Worm (Caenorhabditis elegans) whole organism, L4 larva: ENCODE results near the gene ttr-51.

Source experiments
- F26F4.8 ChIP-seq: fragments of 200-800 bp; sonication (Bioruptor generic); conservative IDR thresholded peaks from 2 replicates; pipeline ENCODE4 v1.3.6; 2022; ENCODE audit warnings: missing genetic modification characterization, missing compliant biosample characterization
- F44E2.7 ChIP-seq: fragments of 200-800 bp; sonication (Bioruptor generic); IDR thresholded peaks from 2 replicates; pipeline ENCODE4 v2.1.2; 2022; ENCODE audit warnings: missing genetic modification characterization, missing compliant biosample characterization
- F49E8.2 ChIP-seq: sonication (generic microtip); optimal IDR thresholded peaks from 2 replicates; lab custom pipeline; 2016; ENCODE audit warnings: missing compliant biosample characterization, mild to moderate bottlenecking, missing genetic modification characterization, borderline replicate concordance
- R02D3.7 ChIP-seq: fragments of 150-350 bp; sonication (generic microtip); optimal IDR thresholded peaks from 3 replicates; lab custom pipeline; 2014; ENCODE audit warnings: missing biosample characterization, missing genetic modification characterization
- T20F7.1 ChIP-seq: fragments of 200-800 bp; sonication (Bioruptor generic); optimal IDR thresholded peaks from 2 replicates; lab custom pipeline; 2018; ENCODE audit warnings: mild to moderate bottlenecking, missing genetic modification characterization, missing compliant biosample characterization
- ZK337.2 ChIP-seq: fragments of 200-800 bp; sonication (Bioruptor generic); IDR thresholded peaks from 2 replicates; pipeline ENCODE4 v1.3.6; 2022; ENCODE audit warnings: missing genetic modification reagents, missing genetic modification characterization, missing compliant biosample characterization
- aly-2 ChIP-seq: sonication (generic microtip); optimal IDR thresholded peaks from 2 replicates; lab custom pipeline; 2018; ENCODE audit warnings: missing biosample characterization, missing genetic modification characterization
- attf-4 ChIP-seq: sonication (generic microtip); optimal IDR thresholded peaks from 3 replicates; lab custom pipeline; 2017; ENCODE audit warnings: missing biosample characterization, missing genetic modification characterization
- ceh-20 ChIP-seq: fragments of 200-800 bp; sonication (Bioruptor generic); IDR thresholded peaks from 2 replicates; pipeline ENCODE4 v1.3.6; 2022; ENCODE audit warnings: missing genetic modification reagents, missing genetic modification characterization, missing compliant biosample characterization
- ceh-32 ChIP-seq: sonication (generic microtip); optimal IDR thresholded peaks from 2 replicates; lab custom pipeline; 2016; ENCODE audit warnings: mild to moderate bottlenecking, missing genetic modification characterization, missing compliant biosample characterization; ENCODE audit not compliant: poor library complexity
- ceh-62 ChIP-seq: sonication (generic microtip); optimal IDR thresholded peaks from 2 replicates; lab custom pipeline; 2017; ENCODE audit warnings: missing biosample characterization, missing genetic modification characterization
- ceh-82 ChIP-seq: sonication (generic microtip); optimal IDR thresholded peaks from 2 replicates; lab custom pipeline; 2017; ENCODE audit warnings: missing biosample characterization, missing genetic modification characterization
- ces-1 ChIP-seq: fragments of 150-350 bp; sonication (generic microtip); optimal IDR thresholded peaks from 4 replicates; lab custom pipeline; 2014; ENCODE audit warnings: missing biosample characterization, missing genetic modification reagents, missing genetic modification characterization
- ctbp-1 ChIP-seq: fragments of 200-800 bp; sonication (Bioruptor generic); IDR thresholded peaks from 2 replicates; pipeline ENCODE4 v1.3.6; 2022; ENCODE audit warnings: missing genetic modification reagents, missing genetic modification characterization, missing compliant biosample characterization
- daf-12 ChIP-seq: fragments of 150-350 bp; optimal IDR thresholded peaks from 2 replicates; lab custom pipeline; 2014; ENCODE audit warnings: missing biosample characterization, missing genetic modification reagents, missing genetic modification characterization
- daf-8 ChIP-seq: fragments of 200-800 bp; sonication (Bioruptor generic); IDR thresholded peaks from 2 replicates; pipeline ENCODE4 v1.3.6; 2022; ENCODE audit warnings: missing genetic modification characterization, missing compliant biosample characterization
- dmd-8 ChIP-seq: fragments of 200-800 bp; sonication (Bioruptor generic); IDR thresholded peaks from 2 replicates; pipeline ENCODE4 v1.3.6; 2022; ENCODE audit warnings: missing genetic modification characterization, missing compliant biosample characterization
- dmd-9 ChIP-seq: fragments of 200-800 bp; sonication (Bioruptor generic); IDR thresholded peaks from 2 replicates; pipeline ENCODE4 v1.3.6; 2022; ENCODE audit warnings: missing genetic modification reagents, missing genetic modification characterization, missing compliant biosample characterization
- egl-27 ChIP-seq: sonication (generic microtip); optimal IDR thresholded peaks from 3 replicates; lab custom pipeline; 2017; ENCODE audit warnings: missing biosample characterization, missing genetic modification reagents, missing genetic modification characterization
- fos-1 ChIP-seq: fragments of 150-350 bp; optimal IDR thresholded peaks from 2 replicates; lab custom pipeline; 2014; ENCODE audit warnings: missing biosample characterization, missing genetic modification characterization
- gei-8 ChIP-seq: fragments of 200-800 bp; sonication (Bioruptor generic); optimal IDR thresholded peaks from 2 replicates; lab custom pipeline; 2018; ENCODE audit warnings: mild to moderate bottlenecking, missing genetic modification characterization, missing compliant biosample characterization
- hlh-11 ChIP-seq: fragments of 200-800 bp; sonication (Bioruptor generic); optimal IDR thresholded peaks from 2 replicates; lab custom pipeline; 2018; ENCODE audit warnings: mild to moderate bottlenecking, missing genetic modification characterization, missing compliant biosample characterization
- hmg-1.1 ChIP-seq: fragments of 200-800 bp; sonication (Bioruptor generic); IDR thresholded peaks from 2 replicates; pipeline ENCODE4 v1.3.6; 2022; ENCODE audit warnings: missing genetic modification reagents, missing genetic modification characterization, missing compliant biosample characterization
- jun-1 ChIP-seq: fragments of 150-350 bp; optimal IDR thresholded peaks from 2 replicates; lab custom pipeline; 2014; ENCODE audit warnings: missing biosample characterization, missing genetic modification reagents, missing genetic modification characterization
- lim-7 ChIP-seq: fragments of 200-800 bp; sonication (Bioruptor generic); IDR thresholded peaks from 2 replicates; pipeline ENCODE4 v1.3.6; 2022; ENCODE audit warnings: missing genetic modification characterization, missing compliant biosample characterization
- lin-29 ChIP-seq: fragments of 200-800 bp; sonication (Bioruptor generic); IDR thresholded peaks from 2 replicates; pipeline ENCODE4 v1.3.6; 2022; ENCODE audit warnings: missing genetic modification reagents, missing genetic modification characterization, missing compliant biosample characterization
- lir-3 ChIP-seq: sonication (generic microtip); optimal IDR thresholded peaks from 2 replicates; lab custom pipeline; 2016; ENCODE audit warnings: mild to moderate bottlenecking, missing genetic modification characterization, missing compliant biosample characterization
- madf-5 ChIP-seq, 2 experiments: fragments of 200-800 bp; sonication (Bioruptor generic); IDR thresholded peaks; 2 replicates each; pipeline ENCODE4 v1.3.6; 2022; ENCODE audit warnings: missing compliant biosample characterization in 2 of 2, missing genetic modification characterization in 2 of 2
- mep-1 ChIP-seq: fragments of 150-350 bp; sonication (generic microtip); optimal IDR thresholded peaks from 3 replicates; lab custom pipeline; 2014; ENCODE audit warnings: missing biosample characterization, missing genetic modification characterization
- nhr-25 ChIP-seq: sonication (generic microtip); optimal IDR thresholded peaks from 2 replicates; lab custom pipeline; 2017; ENCODE audit warnings: missing genetic modification characterization, mild to moderate bottlenecking, missing compliant biosample characterization, antibody characterized with exemption, moderate library complexity, borderline replicate concordance; ENCODE audit not compliant: insufficient read depth
- nhr-41 ChIP-seq: fragments of 200-800 bp; sonication (Bioruptor generic); IDR thresholded peaks from 2 replicates; pipeline ENCODE4 v1.3.6; 2022; ENCODE audit warnings: missing genetic modification reagents, missing genetic modification characterization, missing compliant biosample characterization
- nhr-42 ChIP-seq: fragments of 200-800 bp; sonication (Bioruptor generic); IDR thresholded peaks from 2 replicates; pipeline ENCODE4 v1.3.6; 2022; ENCODE audit warnings: missing genetic modification characterization, missing compliant biosample characterization
- nhr-6 ChIP-seq: fragments of 150-350 bp; optimal IDR thresholded peaks from 2 replicates; lab custom pipeline; 2014; ENCODE audit warnings: missing biosample characterization, missing genetic modification characterization
- nhr-77 ChIP-seq: fragments of 150-350 bp; optimal IDR thresholded peaks from 2 replicates; lab custom pipeline; 2014; ENCODE audit warnings: missing biosample characterization, missing genetic modification characterization
- pha-4 ChIP-seq, 2 experiments: fragments of 150-350 bp in 1 of 2; fragments of 200-800 bp in 1 of 2; sonication (Bioruptor generic) in 1 of 2; IDR thresholded peaks in 1 of 2; optimal IDR thresholded peaks in 1 of 2; 2 replicates each; pipeline versions ENCODE4 v1.3.6 to Lab custom; 2014 to 2022; ENCODE audit warnings: missing genetic modification characterization in 2 of 2, missing genetic modification reagents in 2 of 2, missing biosample characterization in 1 of 2, missing compliant biosample characterization in 1 of 2
- rbr-2 ChIP-seq: sonication (generic microtip); optimal IDR thresholded peaks from 2 replicates; lab custom pipeline; 2016; ENCODE audit warnings: missing genotype, missing genetic modification characterization, missing compliant biosample characterization
- saeg-2 ChIP-seq: fragments of 200-800 bp; sonication (Bioruptor generic); IDR thresholded peaks from 2 replicates; pipeline ENCODE4 v1.3.6; 2022; ENCODE audit warnings: missing genetic modification reagents, missing genetic modification characterization, missing compliant biosample characterization
- snpc-1.2 ChIP-seq: fragments of 200-800 bp; sonication (Bioruptor generic); IDR thresholded peaks from 2 replicates; pipeline ENCODE4 v1.3.6; 2022; ENCODE audit warnings: missing genetic modification reagents, missing genetic modification characterization, missing compliant biosample characterization
- spr-1 ChIP-seq: sonication (generic microtip); optimal IDR thresholded peaks from 2 replicates; lab custom pipeline; 2016; ENCODE audit warnings: mild to moderate bottlenecking, missing genetic modification characterization, missing compliant biosample characterization
- tra-1 ChIP-seq: fragments of 200-800 bp; sonication (Bioruptor generic); IDR thresholded peaks from 2 replicates; pipeline ENCODE4 v1.3.6; 2022; ENCODE audit warnings: missing genetic modification reagents, missing genetic modification characterization, missing compliant biosample characterization
- unc-130 ChIP-seq: sonication (generic microtip); optimal IDR thresholded peaks from 2 replicates; lab custom pipeline; 2016; ENCODE audit warnings: missing genetic modification reagents, missing genetic modification characterization, missing compliant biosample characterization
- unc-62 ChIP-seq, 3 experiments: fragments of 150-350 bp in 1 of 3; sonication (generic microtip); optimal IDR thresholded peaks in 2 of 3; peaks in 1 of 3; 1 replicate in 1 of 3; 2 replicates in 2 of 3; lab custom pipeline; 2014 to 2017; ENCODE audit warnings: missing biosample characterization in 3 of 3, missing genetic modification characterization in 3 of 3, missing genetic modification reagents in 3 of 3, missing genotype in 1 of 3
- zag-1 ChIP-seq: fragments of 150-350 bp; optimal IDR thresholded peaks from 2 replicates; lab custom pipeline; 2014; ENCODE audit warnings: missing biosample characterization, missing genetic modification characterization
- zfp-3 ChIP-seq: fragments of 200-800 bp; sonication (Bioruptor generic); conservative IDR thresholded peaks from 2 replicates; pipeline ENCODE4 v1.3.6; 2022; ENCODE audit warnings: missing genetic modification reagents, missing genetic modification characterization, missing compliant biosample characterization
- zip-2 ChIP-seq: fragments of 150-350 bp; optimal IDR thresholded peaks from 2 replicates; lab custom pipeline; 2014; ENCODE audit warnings: missing biosample characterization, missing genetic modification characterization

Gene ttr-51

ce11 chrIV:13240078-13240841, 11.9 kb downstream of the ttr-51 start, which contains the start of gene rpl-12 (continued):
- TF ChIP-seq unc-62 (GFP tag; optimal IDR thresholded peaks at IDR 0.05 in 1 of 2; lab: Kevin White, UChicago), result peak; percentile 18 to 100
- TF ChIP-seq unc-62 (tag; optimal IDR thresholded peaks at IDR 0.05; lab: Kevin White, UChicago), result no peak
- peak; percentile 99 for TF ChIP-seq mep-1 (tag; lab: Kevin White, UChicago)
- TF ChIP-seq ceh-62 (tag; lab: Kevin White, UChicago), result no peak
- no peak for TF ChIP-seq attf-4
- TF ChIP-seq zag-1 (tag; lab: Kevin White, UChicago), result peak; percentile 58
- TF ChIP-seq hmg-1.1 (GFP tag; lab: Robert Waterston, UW), result peak; percentile 98
- peak; percentile 97 for TF ChIP-seq pha-4 (GFP tag; IDR thresholded peaks at IDR 0.05; lab: Robert Waterston, UW)
- TF ChIP-seq pha-4 (tag; optimal IDR thresholded peaks at IDR 0.05; lab: Kevin White, UChicago), result peak; percentile 99
- TF ChIP-seq, all 104 proteins: peak for 88

ce11 chrIV:13238943-13239861, 12.9 kb downstream of the ttr-51 start, which contains the start of gene tag-115:
tag-115 (minus strand) TSS chrIV:13239414.
- TF ChIP-seq nhr-41 (GFP tag; lab: Robert Waterston, UW) (no peak), R02D3.7 (tag; lab: Kevin White, UChicago) (no peak), ZK337.2 (GFP tag; lab: Robert Waterston, UW) (no peak), nhr-6 (tag; lab: Kevin White, UChicago) (no peak), ceh-82 (tag; lab: Kevin White, UChicago) (no peak), rbr-2 (tag; lab: Kevin White, UChicago) (no peak), attf-4 (no peak), dmd-8 (GFP tag; lab: Robert Waterston, UW) (no peak), ceh-32 (tag; lab: Kevin White, UChicago) (no peak), zip-2 (tag; lab: Kevin White, UChicago) (no peak), zfp-3 (GFP tag; lab: Robert Waterston, UW) (no peak), dmd-9 (no peak), ceh-62 (tag; lab: Kevin White, UChicago) (no peak), daf-12 (tag; lab: Kevin White, UChicago) (no peak), lir-3 (tag; lab: Kevin White, UChicago) (no peak), aly-2 (tag; lab: Kevin White, UChicago) (no peak), unc-130 (GFP tag; lab: Kevin White, UChicago) (peak; percentile 75), nhr-42 (GFP tag; lab: Robert Waterston, UW) (no peak), F49E8.2 (tag; lab: Kevin White, UChicago) (peak; percentile 69), lin-29 (GFP tag; lab: Robert Waterston, UW) (no peak), ceh-20 (GFP tag; lab: Robert Waterston, UW) (no peak), daf-8 (GFP tag; lab: Robert Waterston, UW) (no peak), jun-1 (tag; lab: Kevin White, UChicago) (no peak), ces-1 (GFP tag; lab: Kevin White, UChicago) (no peak), egl-27 (tag; lab: Kevin White, UChicago) (no peak), hlh-11 (no peak), F26F4.8 (GFP tag; lab: Robert Waterston, UW) (no peak; the same call in 1 of the 2 replicates), T20F7.1 (GFP tag; lab: Kevin White, UChicago) (no peak), snpc-1.2 (GFP tag; lab: Robert Waterston, UW) (peak; percentile 81), madf-5 (GFP tag; IDR thresholded peaks at IDR 0.05; lab: Robert Waterston, UW) (no peak), spr-1 (tag; lab: Kevin White, UChicago) (peak; percentile 26), nhr-77 (tag; lab: Kevin White, UChicago) (no peak), F44E2.7 (peak; percentile 16; the same call in 1 of the 2 replicates), gei-8 (GFP tag; lab: Kevin White, UChicago) (no peak), fos-1 (no peak), ctbp-1 (GFP tag; lab: Robert Waterston, UW) (no peak), saeg-2 (GFP tag; lab: Robert Waterston, UW) (no peak), tra-1 (GFP tag; lab: Robert Waterston, UW) (peak; percentile 62), nhr-25 (peak; percentile 9), lim-7 (0 out of 2 replicates have a peak, but pooled peaks have one; percentile 23)
